Worm (Caenorhabditis elegans): Measurements from ENCODE around the gene M163.9.

DNA sequence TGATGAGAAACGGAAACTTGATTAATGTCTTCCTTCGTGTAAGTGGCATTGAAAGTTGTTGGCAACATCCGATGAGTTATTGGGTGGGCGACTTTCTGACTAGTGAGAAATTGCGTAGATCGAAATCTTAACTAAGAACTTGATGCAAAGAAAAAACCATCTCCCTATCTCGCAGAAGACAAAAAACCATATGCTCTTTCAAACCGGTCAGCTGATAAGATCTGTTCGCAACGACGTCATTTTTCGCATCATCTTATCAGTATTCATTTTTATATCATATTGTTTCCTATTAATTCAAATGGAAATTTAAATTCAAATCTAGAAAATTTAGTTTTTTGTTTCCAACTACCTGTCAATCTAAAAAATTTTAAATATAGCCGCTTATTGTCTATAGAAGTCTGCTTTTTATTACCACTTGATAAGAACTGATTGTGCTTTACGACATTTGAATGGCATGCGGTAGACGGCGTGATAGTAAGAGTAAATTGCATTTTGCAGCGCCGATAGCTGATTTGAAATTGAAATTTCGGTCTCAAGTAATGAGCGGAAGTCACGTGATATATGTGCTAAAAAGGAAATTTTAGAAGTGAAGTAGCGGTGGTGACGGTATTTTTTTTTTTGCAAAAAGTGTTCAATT, 31.2 kb downstream of the M163.9 start:
- no peak for TF ChIP-seq dao-5 (tag; optimal IDR thresholded peaks at IDR 0.05)
- TF ChIP-seq him-1 (tag; optimal IDR thresholded peaks at IDR 0.05): no peak
- TF ChIP-seq W03F9.2 (tag; optimal IDR thresholded peaks at IDR 0.05): no peak
